Worm (Caenorhabditis elegans) whole organism, young adult: ENCODE results near the gene slc-17.5.

Experiments used
- C06A6.2 ChIP-seq: fragments of 200-800 bp; sonication (Bioruptor generic); conservative IDR thresholded peaks from 2 replicates; pipeline ENCODE4 v1.3.6; 2022; ENCODE audit warnings: missing genetic modification characterization, missing compliant biosample characterization
- F10E7.11 ChIP-seq: sonication (generic microtip); optimal IDR thresholded peaks from 2 replicates; lab custom pipeline; 2017; ENCODE audit warnings: mild to moderate bottlenecking, missing genetic modification characterization, moderate library complexity, missing compliant biosample characterization
- F57C9.4 ChIP-seq: sonication (generic microtip); optimal IDR thresholded peaks from 2 replicates; lab custom pipeline; 2017; ENCODE audit warnings: mild to moderate bottlenecking, missing genetic modification characterization, missing compliant biosample characterization
- cebp-2 ChIP-seq: fragments of 200-800 bp; sonication (Bioruptor generic); IDR thresholded peaks from 2 replicates; pipeline ENCODE4 v1.3.6; 2022; ENCODE audit warnings: missing genetic modification characterization, missing compliant biosample characterization
- die-1 ChIP-seq: sonication (generic microtip); optimal IDR thresholded peaks from 2 replicates; lab custom pipeline; 2016; ENCODE audit warnings: missing genotype, mild to moderate bottlenecking, missing genetic modification characterization, missing compliant biosample characterization
- egl-18 ChIP-seq: fragments of 200-800 bp; sonication (Bioruptor generic); IDR thresholded peaks from 2 replicates; pipeline ENCODE4 v1.3.6; 2022; ENCODE audit warnings: missing genetic modification reagents, missing genetic modification characterization, missing compliant biosample characterization
- nhr-27 ChIP-seq: fragments of 200-800 bp; sonication (Bioruptor generic); optimal IDR thresholded peaks from 2 replicates; lab custom pipeline; 2018; ENCODE audit warnings: mild to moderate bottlenecking, missing genetic modification characterization, moderate library complexity, missing compliant biosample characterization
- nhr-90 ChIP-seq: sonication (generic microtip); optimal IDR thresholded peaks from 2 replicates; lab custom pipeline; 2016; ENCODE audit warnings: missing genotype, mild to moderate bottlenecking, missing genetic modification characterization, missing compliant biosample characterization
- snpc-1.1 ChIP-seq: sonication (generic microtip); optimal IDR thresholded peaks from 2 replicates; lab custom pipeline; 2017; ENCODE audit warnings: missing genetic modification characterization, mild to moderate bottlenecking, missing compliant biosample characterization, antibody characterized with exemption, moderate library complexity, missing genotype, missing genetic modification reagents; ENCODE audit not compliant: insufficient read depth
- tbp1 ChIP-seq: fragments of 200-800 bp; sonication (Bioruptor generic); optimal IDR thresholded peaks from 2 replicates; lab custom pipeline; 2018; ENCODE audit warnings: mild to moderate bottlenecking, missing genetic modification characterization, missing compliant biosample characterization
- tlf-1 ChIP-seq: fragments of 200-800 bp; sonication (Bioruptor generic); optimal IDR thresholded peaks from 2 replicates; lab custom pipeline; 2018; ENCODE audit warnings: mild to moderate bottlenecking, missing genetic modification characterization, missing compliant biosample characterization
- unc-130 ChIP-seq: sonication (generic microtip); optimal IDR thresholded peaks from 2 replicates; lab custom pipeline; 2016; ENCODE audit warnings: missing genetic modification reagents, missing genetic modification characterization, missing compliant biosample characterization
- ztf-22 ChIP-seq: fragments of 200-800 bp; sonication (Bioruptor generic); optimal IDR thresholded peaks from 2 replicates; lab custom pipeline; 2018; ENCODE audit warnings: mild to moderate bottlenecking, missing genetic modification characterization, moderate library complexity, missing compliant biosample characterization

ce11 chrV:8278830-8279229, 5.9 kb downstream of the slc-17.5 start, which contains the start of gene str-136:
- TF ChIP-seq C06A6.2 (GFP tag; lab: Robert Waterston, UW) (no peak), nhr-27 (tag; lab: Kevin White, UChicago) (no peak), cebp-2 (GFP tag; lab: Robert Waterston, UW) (no peak), tlf-1 (GFP tag; lab: Kevin White, UChicago) (no peak), F10E7.11 (no peak), tbp1 (GFP tag; lab: Kevin White, UChicago) (no peak), nhr-90 (tag; lab: Kevin White, UChicago) (no peak), unc-130 (no peak), F57C9.4 (no peak), egl-18 (GFP tag; lab: Robert Waterston, UW) (no peak), ztf-22 (GFP tag; lab: Kevin White, UChicago) (no peak), snpc-1.1 (tag; lab: Kevin White, UChicago) (no peak), die-1 (tag; lab: Kevin White, UChicago) (no peak)
